Worm (Caenorhabditis elegans): Measurements from ENCODE around the gene Y51H4A.935.

Y51H4A.935 gene

ce11 chrIV:16503590-16504217 lies 3.3 kb downstream of the Y51H4A.935 start (continued):
- peak in 1 of 2 experiments; percentile 2 for TF ChIP-seq let-607 (tag; optimal IDR thresholded peaks at IDR 0.05)
- peak; percentile 57; the same call in 1 of the 2 replicates for TF ChIP-seq Y79H2A.3 (GFP tag; conservative IDR thresholded peaks at IDR 0.05)
- TF ChIP-seq K11D2.4 (GFP tag; IDR thresholded peaks at IDR 0.05) = no peak
- TF ChIP-seq C17E4.6 (GFP tag; IDR thresholded peaks at IDR 0.05) = 0 out of 2 replicates have a peak, but pooled peaks have one; percentile 62
- TF ChIP-seq nfya-2 (GFP tag; IDR thresholded peaks at IDR 0.05) = peak; percentile 91; the same call in 1 of the 2 replicates
- TF ChIP-seq F10E7.11 (tag; optimal IDR thresholded peaks at IDR 0.05) = peak; percentile 50
- peak; percentile 65; the same call in 1 of the 2 replicates for TF ChIP-seq F39B2.1 (GFP tag; IDR thresholded peaks at IDR 0.05)
- peak; percentile 72 for TF ChIP-seq ceh-79 (tag; optimal IDR thresholded peaks at IDR 0.05)
- peak; percentile 87 for TF ChIP-seq hsf-1 (GFP tag; IDR thresholded peaks at IDR 0.05)
- peak; percentile 85 for TF ChIP-seq mxl-1 (tag; optimal IDR thresholded peaks at IDR 0.05)
- TF ChIP-seq lin-40 (tag; optimal IDR thresholded peaks at IDR 0.05) = no peak
- TF ChIP-seq pbrm-1 (GFP tag; IDR thresholded peaks at IDR 0.05) = peak; percentile 83
- peak; percentile 85 for TF ChIP-seq hrde-1 (tag; optimal IDR thresholded peaks at IDR 0.05; ENCODE audit: borderline replicate concordance)
- peak; percentile 89; the same call in 1 of the 2 replicates for TF ChIP-seq cebp-2 (GFP tag; IDR thresholded peaks at IDR 0.05)
- TF ChIP-seq ceh-100 (GFP tag; IDR thresholded peaks at IDR 0.05) = peak; percentile 57
- TF ChIP-seq ztf-25 (GFP tag; IDR thresholded peaks at IDR 0.05) = peak; percentile 92
- peak; percentile 75 for TF ChIP-seq ztf-18 (tag; optimal IDR thresholded peaks at IDR 0.05)
- TF ChIP-seq mel-28 (tag; optimal IDR thresholded peaks at IDR 0.05; ENCODE audit: borderline replicate concordance) = no peak
- peak in 1 of 3 experiments; percentile 59 for TF ChIP-seq lin-35 (GFP tag; optimal IDR thresholded peaks at IDR 0.05)
- TF ChIP-seq unc-62 (GFP tag; optimal IDR thresholded peaks at IDR 0.05) = no peak
- peak; percentile 55 for TF ChIP-seq ztf-22 (GFP tag; optimal IDR thresholded peaks at IDR 0.05)
- no peak for TF ChIP-seq ztf-6 (GFP tag; IDR thresholded peaks at IDR 0.05)
- peak; percentile 86 for TF ChIP-seq mes-4 (tag; optimal IDR thresholded peaks at IDR 0.05)
- peak; percentile 90 for TF ChIP-seq ekl-4 (GFP tag; IDR thresholded peaks at IDR 0.05)
- TF ChIP-seq bed-2 (GFP tag; IDR thresholded peaks at IDR 0.05) = no peak
- TF ChIP-seq Y67H2A.10 (GFP tag; conservative IDR thresholded peaks at IDR 0.05) = peak; percentile 69
- 0 out of 2 replicates have a peak, but pooled peaks have one; percentile 52 for TF ChIP-seq cebp-1 (GFP tag; IDR thresholded peaks at IDR 0.05)
- peak; percentile 85 for TF ChIP-seq cebp-1 (tag; optimal IDR thresholded peaks at IDR 0.05)
- no peak for TF ChIP-seq xnd-1 (tag; optimal IDR thresholded peaks at IDR 0.05)
- peak; percentile 70 for TF ChIP-seq fkh-3 (tag; optimal IDR thresholded peaks at IDR 0.05)
- peak; percentile 85 for TF ChIP-seq snpc-3.4 (tag; optimal IDR thresholded peaks at IDR 0.05)
- no peak for TF ChIP-seq dpff-1 (tag; optimal IDR thresholded peaks at IDR 0.05)
- TF ChIP-seq madf-6 (GFP tag; IDR thresholded peaks at IDR 0.05) = peak; percentile 77
- peak; percentile 90 for TF ChIP-seq madf-3 (GFP tag; IDR thresholded peaks at IDR 0.05)
- TF ChIP-seq ceh-58 (GFP tag; IDR thresholded peaks at IDR 0.05) = 0 out of 2 replicates have a peak, but pooled peaks have one; percentile 78
- TF ChIP-seq attf-5 (GFP tag; optimal IDR thresholded peaks at IDR 0.05) = peak; percentile 69
- TF ChIP-seq ama-1 (optimal IDR thresholded peaks at IDR 0.05) = no peak
- TF ChIP-seq ama-1 (GFP tag; optimal IDR thresholded peaks at IDR 0.05) = peak; percentile 69 to 72
- TF ChIP-seq zim-3 (tag; optimal IDR thresholded peaks at IDR 0.05) = peak; percentile 49
- TF ChIP-seq egrh-3 (GFP tag; IDR thresholded peaks at IDR 0.05) = no peak
- TF ChIP-seq aptf-3 (GFP tag; IDR thresholded peaks at IDR 0.05) = 0 out of 2 replicates have a peak, but pooled peaks have one; percentile 65
- TF ChIP-seq Y56A3A.18 (GFP tag; IDR thresholded peaks at IDR 0.05) = peak; percentile 87; the same call in 1 of the 2 replicates
- peak; percentile 6 for TF ChIP-seq dpl-1 (GFP tag; optimal IDR thresholded peaks at IDR 0.05)
- no peak for TF ChIP-seq let-526 (GFP tag; IDR thresholded peaks at IDR 0.05)
- peak; percentile 84 for TF ChIP-seq F52B5.7 (tag; optimal IDR thresholded peaks at IDR 0.05)
- no peak for TF ChIP-seq ets-4 (GFP tag; optimal IDR thresholded peaks at IDR 0.05)
- no peak for TF ChIP-seq F57C9.4 (tag; optimal IDR thresholded peaks at IDR 0.05)
- TF ChIP-seq nfyb-1 (GFP tag; IDR thresholded peaks at IDR 0.05) = no peak

All from whole organism, young adult.